Fruit fly (Drosophila melanogaster) whole organism, embryonic: ENCODE data around the gene CG15814.

Experiments
- Atf-2 ChIP-seq: fragments of 200-800 bp; sonication (Bioruptor generic); optimal IDR thresholded peaks from 2 replicates; lab custom pipeline; 2016; ENCODE audit warnings: missing biosample characterization, missing genetic modification characterization
- C15 ChIP-seq: fragments of 200-800 bp; sonication (Bioruptor generic); IDR thresholded peaks from 3 replicates; pipeline ENCODE4 v1.3.6; 2022; ENCODE audit warnings: missing biosample characterization, missing genetic modification characterization
- CG10959 ChIP-seq: fragments of 200-800 bp; sonication (Bioruptor generic); IDR thresholded peaks from 2 replicates; pipeline ENCODE4 v1.3.6; 2022; ENCODE audit warnings: missing biosample characterization, missing genetic modification characterization
- CG11247 ChIP-seq: fragments of 200-800 bp; sonication (Bioruptor generic); IDR thresholded peaks from 2 replicates; pipeline ENCODE4 v1.3.6; 2022; ENCODE audit warnings: missing biosample characterization, missing genetic modification characterization
- CG11504 ChIP-seq: fragments of 200-800 bp; sonication (Bioruptor generic); optimal IDR thresholded peaks from 3 replicates; lab custom pipeline; 2019; ENCODE audit warnings: missing biosample characterization, mild to moderate bottlenecking, missing genetic modification characterization, moderate library complexity
- CG12155 ChIP-seq: fragments of 200-800 bp; sonication (Bioruptor generic); optimal IDR thresholded peaks from 3 replicates; lab custom pipeline; 2016; ENCODE audit warnings: missing biosample characterization, missing genetic modification characterization
- CG12769 ChIP-seq: fragments of 200-800 bp; sonication (Bioruptor generic); optimal IDR thresholded peaks from 2 replicates; lab custom pipeline; 2019; ENCODE audit warnings: missing biosample characterization, mild to moderate bottlenecking, missing genetic modification characterization, moderate library complexity
- CG13624 ChIP-seq: fragments of 200-800 bp; sonication (Bioruptor generic); optimal IDR thresholded peaks from 2 replicates; lab custom pipeline; 2016; ENCODE audit warnings: missing biosample characterization, missing genetic modification characterization
- CG13775 ChIP-seq: fragments of 200-800 bp; sonication (Bioruptor generic); optimal IDR thresholded peaks from 3 replicates; lab custom pipeline; 2017; ENCODE audit warnings: missing biosample characterization, mild to moderate bottlenecking, missing genetic modification characterization
- CG13894 ChIP-seq: fragments of 200-800 bp; sonication (Bioruptor generic); optimal IDR thresholded peaks from 3 replicates; lab custom pipeline; 2018; ENCODE audit warnings: missing biosample characterization, mild to moderate bottlenecking, missing genetic modification characterization, moderate library complexity
- CG14860 ChIP-seq: fragments of 200-800 bp; sonication (Bioruptor generic); IDR thresholded peaks from 3 replicates; pipeline ENCODE4 v1.3.6; 2022; ENCODE audit warnings: missing biosample characterization, missing genetic modification characterization; ENCODE audit not compliant: partially characterized antibody
- CG2199 ChIP-seq: fragments of 200-800 bp; sonication (Bioruptor generic); IDR thresholded peaks from 3 replicates; pipeline ENCODE4 v1.3.6; 2022; ENCODE audit warnings: missing biosample characterization, missing genetic modification characterization
- CG2678 ChIP-seq: fragments of 200-800 bp; sonication (Bioruptor generic); optimal IDR thresholded peaks from 3 replicates; lab custom pipeline; 2019; ENCODE audit warnings: missing biosample characterization, mild to moderate bottlenecking, missing genetic modification characterization, moderate library complexity
- CG31365 ChIP-seq: fragments of 200-800 bp; sonication (Bioruptor generic); optimal IDR thresholded peaks from 2 replicates; lab custom pipeline; 2018; ENCODE audit warnings: missing biosample characterization, mild to moderate bottlenecking, missing genetic modification characterization
- CG34422 ChIP-seq: fragments of 200-800 bp; sonication (Bioruptor generic); IDR thresholded peaks from 3 replicates; pipeline ENCODE4 v1.3.6; 2022; ENCODE audit warnings: missing biosample characterization, missing genetic modification characterization
- CG4617 ChIP-seq: fragments of 200-800 bp; sonication (Bioruptor generic); optimal IDR thresholded peaks from 3 replicates; lab custom pipeline; 2016; ENCODE audit warnings: missing biosample characterization, missing genetic modification characterization, borderline replicate concordance
- CG4854 ChIP-seq: fragments of 200-800 bp; sonication (Bioruptor generic); optimal IDR thresholded peaks from 2 replicates; lab custom pipeline; 2016; ENCODE audit warnings: missing biosample characterization, missing genetic modification characterization, inconsistent platforms
- CG6272 ChIP-seq: fragments of 200-800 bp; sonication (Bioruptor generic); IDR thresholded peaks from 2 replicates; pipeline ENCODE4 v1.3.6; 2022; ENCODE audit warnings: missing biosample characterization, missing genetic modification characterization
- CG6791 ChIP-seq: fragments of 200-800 bp; sonication (Bioruptor generic); IDR thresholded peaks from 3 replicates; pipeline ENCODE4 v1.3.6; 2022; ENCODE audit warnings: missing biosample characterization, missing genetic modification characterization; ENCODE audit not compliant: partially characterized antibody
- CG7839 ChIP-seq: fragments of 200-800 bp; sonication (Bioruptor generic); optimal IDR thresholded peaks from 3 replicates; lab custom pipeline; 2018; ENCODE audit warnings: missing biosample characterization, mild to moderate bottlenecking, missing genetic modification characterization, moderate library complexity
- Dek ChIP-seq: fragments of 200-800 bp; sonication (Bioruptor generic); optimal IDR thresholded peaks from 3 replicates; lab custom pipeline; 2019; ENCODE audit warnings: missing biosample characterization, mild to moderate bottlenecking, missing genetic modification characterization, moderate library complexity
- Elba2 ChIP-seq: fragments of 200-800 bp; sonication (Bioruptor generic); optimal IDR thresholded peaks from 3 replicates; lab custom pipeline; 2016; ENCODE audit warnings: missing biosample characterization, missing genetic modification characterization
- H15 ChIP-seq: fragments of 200-800 bp; sonication (Bioruptor generic); IDR thresholded peaks from 3 replicates; pipeline ENCODE4 v1.3.6; 2022; ENCODE audit warnings: missing biosample characterization, missing genetic modification characterization
- H2.0 ChIP-seq: fragments of 200-800 bp; sonication (Bioruptor generic); IDR thresholded peaks from 2 replicates; pipeline ENCODE4 v1.3.6; 2022; ENCODE audit warnings: missing biosample characterization, missing genetic modification characterization
- Mrtf ChIP-seq: fragments of 200-800 bp; sonication (Bioruptor generic); IDR thresholded peaks from 3 replicates; pipeline ENCODE4 v1.3.6; 2022; ENCODE audit warnings: missing biosample characterization, missing genetic modification characterization
- NC2α ChIP-seq: fragments of 200-800 bp; sonication (Bioruptor generic); optimal IDR thresholded peaks from 2 replicates; lab custom pipeline; 2016; ENCODE audit warnings: missing biosample characterization, missing genetic modification characterization
- NC2β ChIP-seq: fragments of 200-800 bp; sonication (Bioruptor generic); optimal IDR thresholded peaks from 2 replicates; lab custom pipeline; 2016; ENCODE audit warnings: missing biosample characterization, missing genetic modification characterization
- TFAM ChIP-seq: fragments of 200-800 bp; sonication (Bioruptor generic); optimal IDR thresholded peaks from 2 replicates; lab custom pipeline; 2017; ENCODE audit warnings: missing biosample characterization, missing genetic modification characterization, inconsistent platforms
- ac ChIP-seq: fragments of 200-800 bp; sonication (Bioruptor generic); optimal IDR thresholded peaks from 3 replicates; lab custom pipeline; 2017; ENCODE audit warnings: missing biosample characterization, mild to moderate bottlenecking, missing genetic modification characterization
- ap ChIP-seq: fragments of 200-800 bp; sonication (Bioruptor generic); IDR thresholded peaks from 2 replicates; pipeline ENCODE4 v1.3.6; 2022; ENCODE audit warnings: missing biosample characterization, missing genetic modification characterization
- bab2 ChIP-seq: fragments of 200-800 bp; sonication (Bioruptor generic); optimal IDR thresholded peaks from 2 replicates; lab custom pipeline; 2016; ENCODE audit warnings: missing biosample characterization, missing genetic modification characterization
- bigmax ChIP-seq: fragments of 200-800 bp; sonication (Bioruptor generic); optimal IDR thresholded peaks from 2 replicates; lab custom pipeline; 2018; ENCODE audit warnings: missing biosample characterization, mild to moderate bottlenecking, missing genetic modification characterization
- bowl ChIP-seq: fragments of 200-800 bp; sonication (Bioruptor generic); IDR thresholded peaks from 2 replicates; pipeline ENCODE4 v1.3.6; 2022; ENCODE audit warnings: missing biosample characterization, missing genetic modification characterization
- bsh ChIP-seq, 2 experiments: fragments of 200-800 bp; sonication (Bioruptor generic); optimal IDR thresholded peaks; 2 replicates each; lab custom pipeline; 2017 to 2018; ENCODE audit warnings: mild to moderate bottlenecking in 2 of 2, missing biosample characterization in 2 of 2, missing genetic modification characterization in 2 of 2, moderate library complexity in 1 of 2
- cad ChIP-seq: fragments of >200 bp; optimal IDR thresholded peaks from 2 replicates; lab custom pipeline; 2017; ENCODE audit warnings: missing biosample characterization, missing genetic modification characterization
- cato ChIP-seq: fragments of 200-800 bp; sonication (Bioruptor generic); optimal IDR thresholded peaks from 2 replicates; lab custom pipeline; 2016; ENCODE audit warnings: missing biosample characterization, missing genetic modification characterization, borderline replicate concordance
- chm ChIP-seq: fragments of 200-800 bp; sonication (Bioruptor generic); IDR thresholded peaks from 2 replicates; pipeline ENCODE4 v1.3.6; 2022; ENCODE audit warnings: missing biosample characterization, missing genetic modification characterization
- dm ChIP-seq: fragments of 200-800 bp; sonication (Bioruptor generic); optimal IDR thresholded peaks from 3 replicates; lab custom pipeline; 2016; ENCODE audit warnings: missing biosample characterization, missing genetic modification characterization
- esg ChIP-seq: fragments of 200-800 bp; sonication (Bioruptor generic); conservative IDR thresholded peaks from 2 replicates; pipeline ENCODE4 v1.3.6; 2022; ENCODE audit warnings: missing biosample characterization, missing genetic modification characterization
- gsb-n ChIP-seq: fragments of 200-800 bp; sonication (Bioruptor generic); optimal IDR thresholded peaks from 3 replicates; lab custom pipeline; 2018; ENCODE audit warnings: missing biosample characterization, mild to moderate bottlenecking, missing genetic modification characterization
- kay ChIP-seq: fragments of 200-800 bp; sonication (Bioruptor generic); optimal IDR thresholded peaks from 2 replicates; lab custom pipeline; 2016; ENCODE audit warnings: missing biosample characterization, missing genetic modification characterization
- lmd ChIP-seq: fragments of 200-800 bp; sonication (Bioruptor generic); IDR thresholded peaks from 2 replicates; pipeline ENCODE4 v1.3.6; 2022; ENCODE audit warnings: missing biosample characterization, missing genetic modification characterization
- mld ChIP-seq: fragments of 200-800 bp; sonication (Bioruptor generic); IDR thresholded peaks from 3 replicates; pipeline ENCODE4 v1.3.6; 2022; ENCODE audit warnings: missing biosample characterization, missing genetic modification characterization; ENCODE audit not compliant: partially characterized antibody
- pum ChIP-seq: fragments of 200-800 bp; sonication (Bioruptor generic); optimal IDR thresholded peaks from 2 replicates; lab custom pipeline; 2016; ENCODE audit warnings: missing biosample characterization, missing genetic modification characterization
- ranshi ChIP-seq: fragments of 200-800 bp; sonication (Bioruptor generic); IDR thresholded peaks from 2 replicates; pipeline ENCODE4 v1.3.6; 2022; ENCODE audit warnings: missing biosample characterization, missing genetic modification characterization
- sens-2 ChIP-seq: fragments of 200-800 bp; sonication (Bioruptor generic); IDR thresholded peaks from 2 replicates; pipeline ENCODE4 v1.3.6; 2022; ENCODE audit warnings: missing biosample characterization, missing genetic modification characterization
- so ChIP-seq: fragments of 200-800 bp; sonication (Bioruptor generic); IDR thresholded peaks from 3 replicates; pipeline ENCODE4 v1.3.6; 2022; ENCODE audit warnings: missing biosample characterization, missing genetic modification characterization
- tio ChIP-seq: fragments of 200-800 bp; sonication (Bioruptor generic); optimal IDR thresholded peaks from 2 replicates; lab custom pipeline; 2017; ENCODE audit warnings: missing biosample characterization, missing genetic modification characterization, inconsistent platforms
- tll ChIP-seq, 2 experiments: fragments of 200-800 bp in 1 of 2; fragments of >200 bp in 1 of 2; sonication (Bioruptor generic) in 1 of 2; optimal IDR thresholded peaks; 2 replicates each; lab custom pipeline; 2017 to 2019; ENCODE audit warnings: missing biosample characterization in 2 of 2, missing genetic modification characterization in 2 of 2, mild to moderate bottlenecking in 1 of 2, moderate library complexity in 1 of 2
- wek ChIP-seq: fragments of 200-800 bp; sonication (Bioruptor generic); optimal IDR thresholded peaks from 3 replicates; lab custom pipeline; 2018; ENCODE audit warnings: missing biosample characterization, mild to moderate bottlenecking, missing genetic modification characterization, moderate library complexity

CG15814 gene

dm6 chrX:17880269-17880889 lies 30.2 kb upstream of the CG15814 start (continued):
- TF ChIP-seq CG34422 (GFP tag; lab: Robert Waterston, UW) = peak; percentile 96
- peak; percentile 94 for TF ChIP-seq CG11504 (tag; lab: Kevin White, UChicago)
- peak; percentile 79 for TF ChIP-seq CG31365 (tag; lab: Kevin White, UChicago)
- peak; percentile 94 for TF ChIP-seq esg
- TF ChIP-seq so (GFP tag; lab: Robert Waterston, UW) = peak; percentile 95
- peak; percentile 99 for TF ChIP-seq CG12769
- TF ChIP-seq CG4854 = peak; percentile 85
- peak; percentile 37 for TF ChIP-seq bigmax (GFP tag; lab: Kevin White, UChicago)
- peak; percentile 90 for TF ChIP-seq dm (GFP tag; lab: Kevin White, UChicago)
- TF ChIP-seq C15 (GFP tag; lab: Robert Waterston, UW) = peak; percentile 90
- peak; percentile 94 for TF ChIP-seq pum (GFP tag; lab: Kevin White, UChicago)
- peak; percentile 95 for TF ChIP-seq ranshi (GFP tag; lab: Robert Waterston, UW)
- TF ChIP-seq wek (GFP tag; lab: Kevin White, UChicago) = peak; percentile 90
- peak; percentile 97 for TF ChIP-seq H2.0 (GFP tag; lab: Robert Waterston, UW)
- TF ChIP-seq bsh (GFP tag; optimal IDR thresholded peaks at IDR 0.05; lab: Kevin White, UChicago) = peak; percentile 56 to 97
- TF ChIP-seq Dek (tag; lab: Kevin White, UChicago) = peak; percentile 95
- peak; percentile 88 for TF ChIP-seq CG13775
- peak; percentile 96 for TF ChIP-seq CG11247 (GFP tag; lab: Robert Waterston, UW)
- TF ChIP-seq kay (GFP tag; lab: Kevin White, UChicago) = peak; percentile 92
- peak; percentile 92 for TF ChIP-seq gsb-n (tag; lab: Kevin White, UChicago)
- TF ChIP-seq Elba2 = no peak
- TF ChIP-seq CG4617 = peak; percentile 76
- peak; percentile 93 for TF ChIP-seq H15 (GFP tag; lab: Robert Waterston, UW)
- TF ChIP-seq CG2678 (tag; lab: Kevin White, UChicago) = peak; percentile 96
- peak; percentile 96 for TF ChIP-seq lmd (GFP tag; lab: Robert Waterston, UW)
- TF ChIP-seq NC2α = peak; percentile 88
- no peak for TF ChIP-seq tll (GFP tag; optimal IDR thresholded peaks at IDR 0.05; lab: Kevin White, UChicago)
- TF ChIP-seq CG12155 (GFP tag; lab: Kevin White, UChicago) = peak; percentile 93
- peak; percentile 90; the same call in 1 of the 2 replicates for TF ChIP-seq chm (GFP tag; lab: Robert Waterston, UW)
- no peak for TF ChIP-seq CG14860 (GFP tag; lab: Robert Waterston, UW)
- peak; percentile 92 for TF ChIP-seq tio (GFP tag; lab: Kevin White, UChicago)
- peak; percentile 97 for TF ChIP-seq CG7839 (tag; lab: Kevin White, UChicago)
- TF ChIP-seq CG10959 (GFP tag; lab: Robert Waterston, UW) = peak; percentile 70
- peak; percentile 90 for TF ChIP-seq ap (GFP tag; lab: Robert Waterston, UW)
- TF ChIP-seq bowl (GFP tag; lab: Robert Waterston, UW) = peak; percentile 86
- no peak for TF ChIP-seq CG2199
- peak; percentile 92 for TF ChIP-seq Atf-2 (GFP tag; lab: Kevin White, UChicago)
- TF ChIP-seq bab2 = peak; percentile 96
- TF ChIP-seq CG6791 (GFP tag; lab: Robert Waterston, UW) = no peak
- TF ChIP-seq sens-2 (GFP tag; lab: Robert Waterston, UW) = peak; percentile 88
- TF ChIP-seq cato (GFP tag; lab: Kevin White, UChicago) = peak; percentile 51
- TF ChIP-seq ac = peak; percentile 63
- peak; percentile 94 for TF ChIP-seq Mrtf
- no peak for TF ChIP-seq cad
- peak; percentile 93 for TF ChIP-seq CG13894 (tag; lab: Kevin White, UChicago)
- peak; percentile 97 for TF ChIP-seq CG13624
- no peak for TF ChIP-seq mld (GFP tag; lab: Robert Waterston, UW)
- peak; percentile 87 for TF ChIP-seq NC2β (GFP tag; lab: Kevin White, UChicago)
- no peak for TF ChIP-seq TFAM
- TF ChIP-seq CG6272 (GFP tag; lab: Robert Waterston, UW) = peak; percentile 89
